Worm (Caenorhabditis elegans) whole organism, L3 larva: ENCODE measurements around the gene C18H2.5.

Experiments used
- R02D3.7 ChIP-seq: fragments of 150-350 bp; optimal IDR thresholded peaks from 2 replicates; lab custom pipeline; 2014; ENCODE audit warnings: missing biosample characterization, missing genetic modification characterization
- ZK546.5 ChIP-seq: sonication (generic microtip); optimal IDR thresholded peaks from 2 replicates; lab custom pipeline; 2017; ENCODE audit warnings: missing biosample characterization, missing genetic modification characterization
- aly-2 ChIP-seq: fragments of 150-350 bp; optimal IDR thresholded peaks from 2 replicates; lab custom pipeline; 2014; ENCODE audit warnings: missing biosample characterization, missing genetic modification characterization
- ama-1 ChIP-seq: fragments of 150-350 bp; optimal IDR thresholded peaks from 2 replicates; lab custom pipeline; 2018
- ceh-16 ChIP-seq: sonication (generic microtip); optimal IDR thresholded peaks from 2 replicates; lab custom pipeline; 2017; ENCODE audit warnings: missing biosample characterization, missing genetic modification characterization
- ceh-28 ChIP-seq: fragments of 150-350 bp; optimal IDR thresholded peaks from 2 replicates; lab custom pipeline; 2014; ENCODE audit warnings: missing biosample characterization, missing genetic modification reagents, missing genetic modification characterization
- ceh-9 ChIP-seq: sonication (generic microtip); optimal IDR thresholded peaks from 2 replicates; lab custom pipeline; 2018; ENCODE audit warnings: missing biosample characterization, missing genetic modification characterization
- daf-12 ChIP-seq: fragments of 150-350 bp; optimal IDR thresholded peaks from 2 replicates; lab custom pipeline; 2014; ENCODE audit warnings: missing biosample characterization, missing genetic modification reagents, missing genetic modification characterization
- egl-27 ChIP-seq: sonication (generic microtip); optimal IDR thresholded peaks from 4 replicates; lab custom pipeline; 2017; ENCODE audit warnings: missing biosample characterization, missing genetic modification reagents, missing genetic modification characterization
- egl-5 ChIP-seq: fragments of 150-350 bp; optimal IDR thresholded peaks from 2 replicates; lab custom pipeline; 2017; ENCODE audit warnings: missing biosample characterization, missing genetic modification reagents, missing genetic modification characterization, inconsistent platforms
- elt-1 ChIP-seq: fragments of 150-350 bp; optimal IDR thresholded peaks from 2 replicates; lab custom pipeline; 2014; ENCODE audit warnings: missing biosample characterization, missing genetic modification characterization
- elt-2 ChIP-seq: sonication (generic microtip); optimal IDR thresholded peaks from 2 replicates; lab custom pipeline; 2016; ENCODE audit warnings: missing genetic modification reagents, mild to moderate bottlenecking, missing genetic modification characterization, missing compliant biosample characterization
- elt-3 ChIP-seq, 3 experiments: fragments of 150-350 bp in 1 of 3; sonication (generic microtip) in 2 of 3; optimal IDR thresholded peaks; 2 replicates in 2 of 3; 4 replicates in 1 of 3; lab custom pipeline; 2014 to 2017; ENCODE audit warnings: missing biosample characterization in 3 of 3, missing genetic modification characterization in 3 of 3
- eor-1 ChIP-seq, 2 experiments: fragments of 150-350 bp; optimal IDR thresholded peaks; 2 replicates each; lab custom pipeline; 2014 to 2018; ENCODE audit warnings: missing biosample characterization in 2 of 2, missing genetic modification characterization in 2 of 2
- fkh-10 ChIP-seq: sonication (generic microtip); optimal IDR thresholded peaks from 2 replicates; lab custom pipeline; 2017; ENCODE audit warnings: missing biosample characterization, missing genetic modification reagents, missing genetic modification characterization
- fkh-2 ChIP-seq: fragments of 150-350 bp; optimal IDR thresholded peaks from 2 replicates; lab custom pipeline; 2014; ENCODE audit warnings: missing biosample characterization, missing genetic modification reagents, missing genetic modification characterization
- hmg-11 ChIP-seq: sonication (generic microtip); optimal IDR thresholded peaks from 2 replicates; lab custom pipeline; 2016; ENCODE audit warnings: missing genetic modification characterization, missing compliant biosample characterization
- jun-1 ChIP-seq: fragments of 150-350 bp; optimal IDR thresholded peaks from 2 replicates; lab custom pipeline; 2014; ENCODE audit warnings: missing biosample characterization, missing genetic modification reagents, missing genetic modification characterization
- lin-15B ChIP-seq: fragments of 150-350 bp; optimal IDR thresholded peaks from 2 replicates; lab custom pipeline; 2014; ENCODE audit warnings: missing biosample characterization, missing genetic modification characterization
- lin-39 ChIP-seq: fragments of 150-350 bp; optimal IDR thresholded peaks from 2 replicates; lab custom pipeline; 2018; ENCODE audit warnings: missing biosample characterization, missing genetic modification reagents, missing genetic modification characterization
- lsy-12 ChIP-seq: sonication (generic microtip); optimal IDR thresholded peaks from 2 replicates; lab custom pipeline; 2016; ENCODE audit warnings: mild to moderate bottlenecking, missing genetic modification characterization, missing compliant biosample characterization
- mml-1 ChIP-seq: fragments of 150-350 bp; sonication (generic microtip); optimal IDR thresholded peaks from 3 replicates; lab custom pipeline; 2014; ENCODE audit warnings: missing biosample characterization, missing genetic modification characterization
- nfya-1 ChIP-seq: sonication (generic microtip); optimal IDR thresholded peaks from 2 replicates; lab custom pipeline; 2017; ENCODE audit warnings: missing genetic modification characterization, mild to moderate bottlenecking, missing compliant biosample characterization, antibody characterized with exemption, moderate library complexity; ENCODE audit not compliant: insufficient read depth
- nhr-12 ChIP-seq: fragments of 150-350 bp; optimal IDR thresholded peaks from 2 replicates; lab custom pipeline; 2014; ENCODE audit warnings: missing biosample characterization, missing genetic modification characterization
- nhr-23 ChIP-seq: fragments of 150-350 bp; optimal IDR thresholded peaks from 2 replicates; lab custom pipeline; 2014; ENCODE audit warnings: missing biosample characterization, missing genetic modification reagents, missing genetic modification characterization
- nhr-237 ChIP-seq: fragments of 150-350 bp; optimal IDR thresholded peaks from 2 replicates; lab custom pipeline; 2014; ENCODE audit warnings: missing biosample characterization, missing genetic modification characterization
- nhr-25 ChIP-seq: sonication (generic microtip); optimal IDR thresholded peaks from 2 replicates; lab custom pipeline; 2017; ENCODE audit warnings: missing biosample characterization, missing genetic modification characterization
- nhr-43 ChIP-seq: sonication (generic microtip); optimal IDR thresholded peaks from 2 replicates; lab custom pipeline; 2016; ENCODE audit warnings: mild to moderate bottlenecking, missing genetic modification characterization, missing compliant biosample characterization; ENCODE audit not compliant: poor library complexity, severe bottlenecking
- nhr-76 ChIP-seq: fragments of 150-350 bp; sonication (generic microtip); optimal IDR thresholded peaks from 5 replicates; lab custom pipeline; 2014; ENCODE audit warnings: missing biosample characterization, missing genetic modification characterization
- nhr-77 ChIP-seq: fragments of 150-350 bp; optimal IDR thresholded peaks from 2 replicates; lab custom pipeline; 2014; ENCODE audit warnings: missing biosample characterization, missing genetic modification characterization
- pha-4 ChIP-seq: fragments of 150-350 bp; optimal IDR thresholded peaks from 2 replicates; lab custom pipeline; 2014; ENCODE audit warnings: missing biosample characterization, missing genetic modification reagents, missing genetic modification characterization
- pqm-1 ChIP-seq: fragments of 150-350 bp; optimal IDR thresholded peaks from 2 replicates; lab custom pipeline; 2017; ENCODE audit warnings: missing biosample characterization, missing genetic modification characterization, inconsistent platforms
- sea-2 ChIP-seq: fragments of 150-350 bp; sonication (generic microtip); optimal IDR thresholded peaks from 4 replicates; lab custom pipeline; 2014; ENCODE audit warnings: missing biosample characterization, missing genetic modification reagents, missing genetic modification characterization
- skn-1 ChIP-seq: fragments of 150-350 bp; optimal IDR thresholded peaks from 2 replicates; lab custom pipeline; 2014; ENCODE audit warnings: missing biosample characterization, missing genetic modification characterization
- snpc-4 ChIP-seq: fragments of 150-350 bp; optimal IDR thresholded peaks from 2 replicates; lab custom pipeline; 2014; ENCODE audit warnings: missing biosample characterization, missing genetic modification characterization
- tbx-2 ChIP-seq: sonication (generic microtip); optimal IDR thresholded peaks from 2 replicates; lab custom pipeline; 2016; ENCODE audit warnings: mild to moderate bottlenecking, missing genetic modification characterization, missing compliant biosample characterization
- unc-39 ChIP-seq: sonication (generic microtip); optimal IDR thresholded peaks from 4 replicates; lab custom pipeline; 2017; ENCODE audit warnings: missing biosample characterization, missing genetic modification characterization

Gene C18H2.5

DNA sequence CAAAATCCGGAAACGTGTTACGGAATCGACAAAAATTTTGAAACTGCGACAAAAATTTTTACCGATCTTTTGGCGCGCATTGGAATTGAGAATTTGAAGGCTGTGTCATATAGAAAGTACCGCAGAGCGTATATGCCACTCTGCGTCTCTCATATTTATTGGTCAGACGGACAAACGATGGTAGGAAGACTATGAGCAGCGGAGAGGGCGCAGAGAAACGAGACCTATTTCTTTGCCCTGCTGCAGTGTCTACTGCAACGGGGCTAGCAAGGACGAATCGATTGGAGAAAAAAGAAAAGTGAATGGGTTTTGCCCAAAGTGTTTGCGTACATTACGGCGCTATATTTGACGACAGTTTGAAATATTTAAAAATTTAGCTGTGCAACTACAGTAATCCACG, 15.9 kb upstream of the C18H2.5 start:
- TF ChIP-seq tbx-2 (tag; lab: Kevin White, UChicago), result no peak
- no peak for TF ChIP-seq egl-27 (tag; lab: Kevin White, UChicago)
- no peak for TF ChIP-seq fkh-2 (tag; lab: Kevin White, UChicago)
- TF ChIP-seq ceh-9 (tag; lab: Kevin White, UChicago), result no peak
- TF ChIP-seq snpc-4 (tag; lab: Kevin White, UChicago), result no peak
- TF ChIP-seq pqm-1 (tag; lab: Kevin White, UChicago), result peak; percentile 47
- TF ChIP-seq mml-1 (tag; lab: Kevin White, UChicago), result no peak
- peak; percentile 90 for TF ChIP-seq egl-5 (tag; lab: Kevin White, UChicago)
- no peak for TF ChIP-seq nhr-12 (tag; lab: Kevin White, UChicago)
- peak; percentile 92 for TF ChIP-seq nhr-25 (tag; lab: Kevin White, UChicago)
- TF ChIP-seq daf-12 (tag; lab: Kevin White, UChicago), result no peak
- no peak for TF ChIP-seq fkh-10 (GFP tag; lab: Kevin White, UChicago)
- no peak for TF ChIP-seq ceh-16 (tag; lab: Kevin White, UChicago)
- peak; percentile 88 for TF ChIP-seq nfya-1
- TF ChIP-seq nhr-23 (tag; lab: Kevin White, UChicago), result peak; percentile 76
- TF ChIP-seq elt-1 (tag; lab: Kevin White, UChicago), result no peak
- peak; percentile 73 for TF ChIP-seq lsy-12 (tag; lab: Kevin White, UChicago)
- TF ChIP-seq eor-1 (tag; optimal IDR thresholded peaks at IDR 0.05; lab: Kevin White, UChicago), result no peak
- peak; percentile 47 for TF ChIP-seq elt-2
- TF ChIP-seq jun-1 (tag; lab: Kevin White, UChicago), result peak; percentile 53
- peak; percentile 59 for TF ChIP-seq R02D3.7
- TF ChIP-seq elt-3 (tag; optimal IDR thresholded peaks at IDR 0.05; lab: Kevin White, UChicago), result no peak
- no peak for TF ChIP-seq aly-2 (tag; lab: Kevin White, UChicago)
- peak; percentile 94 for TF ChIP-seq pha-4
- peak; percentile 82 for TF ChIP-seq hmg-11
- peak; percentile 64 for TF ChIP-seq ama-1
- TF ChIP-seq lin-39, result peak; percentile 82
- peak; percentile 86 for TF ChIP-seq lin-15B (tag; lab: Kevin White, UChicago)
- no peak for TF ChIP-seq nhr-237 (tag; lab: Kevin White, UChicago)
- peak; percentile 78 for TF ChIP-seq ceh-28 (tag; lab: Kevin White, UChicago)

ce11 chrIII:7709391-7709790, 15.2 kb upstream of the C18H2.5 start, which contains the start of gene lin-13:
TSS of gene lin-13 (minus strand) at chrIII:7709491.
- TF ChIP-seq hmg-11, result no peak
- no peak for TF ChIP-seq sea-2 (GFP tag; lab: Kevin White, UChicago)
- TF ChIP-seq nhr-77 (tag; lab: Kevin White, UChicago), result no peak
- TF ChIP-seq snpc-4 (tag; lab: Kevin White, UChicago), result no peak
- no peak for TF ChIP-seq ceh-16 (tag; lab: Kevin White, UChicago)
- no peak for TF ChIP-seq lsy-12 (tag; lab: Kevin White, UChicago)
- TF ChIP-seq ceh-28 (tag; lab: Kevin White, UChicago), result no peak
- TF ChIP-seq skn-1, result no peak
- no peak for TF ChIP-seq ceh-9 (tag; lab: Kevin White, UChicago)

- TF ChIP-seq lin-15B (tag; lab: Kevin White, UChicago) (no peak), ceh-16 (tag; lab: Kevin White, UChicago) (no peak), nhr-23 (tag; lab: Kevin White, UChicago) (no peak), ceh-9 (tag; lab: Kevin White, UChicago) (no peak), lin-39 (no peak), ceh-28 (tag; lab: Kevin White, UChicago) (no peak), elt-2 (no peak), nhr-12 (tag; lab: Kevin White, UChicago) (no peak), nhr-43 (tag; lab: Kevin White, UChicago) (no peak), daf-12 (tag; lab: Kevin White, UChicago) (no peak)
- TF ChIP-seq, all 47 proteins: peak for 0
Observed at ce11 chrIII:7703474-7703873, 9.3 kb upstream of the C18H2.5 start.

DNA sequence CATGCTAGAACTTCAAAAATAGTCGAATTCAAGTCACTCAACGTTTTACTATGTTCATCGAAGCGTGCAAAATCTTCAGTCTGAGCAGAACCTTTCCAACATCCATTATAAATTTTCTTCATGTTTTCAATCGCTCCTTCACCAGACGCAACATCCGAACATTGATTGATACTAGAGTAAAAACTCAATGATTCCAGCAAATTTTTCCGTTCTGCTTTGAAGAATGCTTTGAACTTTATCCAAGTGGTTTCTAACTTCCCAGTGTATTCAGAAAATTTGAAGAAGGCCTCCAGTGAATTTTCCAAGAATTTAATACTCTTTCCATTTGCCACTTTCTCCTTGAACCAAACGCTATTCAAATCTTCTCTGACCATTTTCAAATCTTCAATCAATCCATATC, 1.9 kb downstream of the C18H2.5 start:
- TF ChIP-seq egl-27 (tag; lab: Kevin White, UChicago) (no peak), sea-2 (GFP tag; lab: Kevin White, UChicago) (no peak), unc-39 (tag; lab: Kevin White, UChicago) (no peak), ZK546.5 (tag; lab: Kevin White, UChicago) (no peak), nfya-1 (no peak), ama-1 (no peak), nhr-12 (tag; lab: Kevin White, UChicago) (no peak), mml-1 (tag; lab: Kevin White, UChicago) (no peak), nhr-76 (no peak), jun-1 (tag; lab: Kevin White, UChicago) (no peak), lsy-12 (tag; lab: Kevin White, UChicago) (no peak)
